Fruit fly (Drosophila melanogaster) whole organism, embryonic: ENCODE data around the gene Dpm1.

Source experiments
- Blimp-1 ChIP-seq: fragments of 200-800 bp; sonication (Bioruptor generic); optimal IDR thresholded peaks from 3 replicates; lab custom pipeline; 2018; ENCODE audit warnings: missing biosample characterization, missing genetic modification characterization, mild to moderate bottlenecking, moderate library complexity, missing genetic modification reagents
- CG10209 ChIP-seq: fragments of 200-800 bp; sonication (Bioruptor generic); optimal IDR thresholded peaks from 3 replicates; lab custom pipeline; 2017; ENCODE audit warnings: missing biosample characterization, mild to moderate bottlenecking, missing genetic modification characterization, missing genetic modification reagents
- CG10543 ChIP-seq: fragments of 200-800 bp; sonication (Bioruptor generic); optimal IDR thresholded peaks from 3 replicates; lab custom pipeline; 2017; ENCODE audit warnings: missing biosample characterization, mild to moderate bottlenecking, missing genetic modification characterization, moderate library complexity
- CG11456 ChIP-seq: fragments of 200-800 bp; sonication (Bioruptor generic); IDR thresholded peaks from 3 replicates; pipeline ENCODE4 v1.3.6; 2022; ENCODE audit warnings: missing biosample characterization, missing genetic modification characterization
- CG12155 ChIP-seq: fragments of 200-800 bp; sonication (Bioruptor generic); optimal IDR thresholded peaks from 3 replicates; lab custom pipeline; 2016; ENCODE audit warnings: missing biosample characterization, missing genetic modification characterization
- CG12391 ChIP-seq: fragments of 200-800 bp; sonication (Bioruptor generic); optimal IDR thresholded peaks from 3 replicates; lab custom pipeline; 2018; ENCODE audit warnings: missing biosample characterization, mild to moderate bottlenecking, missing genetic modification characterization, moderate library complexity
- CG14441 ChIP-seq: fragments of 200-800 bp; sonication (Bioruptor generic); IDR thresholded peaks from 2 replicates; pipeline ENCODE4 v1.3.6; 2022; ENCODE audit warnings: missing biosample characterization, missing genetic modification characterization
- CG33557 ChIP-seq: fragments of 200-800 bp; sonication (Bioruptor generic); optimal IDR thresholded peaks from 2 replicates; lab custom pipeline; 2019; ENCODE audit warnings: missing biosample characterization, mild to moderate bottlenecking, missing genetic modification characterization, moderate library complexity
- CG34224 ChIP-seq: fragments of 200-800 bp; sonication (Bioruptor generic); IDR thresholded peaks from 3 replicates; pipeline ENCODE4 v1.3.6; 2022; ENCODE audit warnings: missing biosample characterization, missing genetic modification characterization; ENCODE audit not compliant: partially characterized antibody
- CG5180 ChIP-seq: fragments of 200-800 bp; sonication (Bioruptor generic); optimal IDR thresholded peaks from 3 replicates; lab custom pipeline; 2017; ENCODE audit warnings: missing biosample characterization, missing genetic modification characterization, mild to moderate bottlenecking, moderate library complexity, missing genetic modification reagents
- CG6791 ChIP-seq: fragments of 200-800 bp; sonication (Bioruptor generic); IDR thresholded peaks from 3 replicates; pipeline ENCODE4 v1.3.6; 2022; ENCODE audit warnings: missing biosample characterization, missing genetic modification characterization; ENCODE audit not compliant: partially characterized antibody
- CG7357 ChIP-seq: fragments of 200-800 bp; sonication (Bioruptor generic); IDR thresholded peaks from 3 replicates; pipeline ENCODE4 v1.3.6; 2022; ENCODE audit warnings: missing biosample characterization, missing genetic modification characterization
- CG8388 ChIP-seq: fragments of 200-800 bp; sonication (Bioruptor generic); optimal IDR thresholded peaks from 2 replicates; lab custom pipeline; 2019; ENCODE audit warnings: missing biosample characterization, mild to moderate bottlenecking, missing genetic modification characterization, moderate library complexity
- CG9215 ChIP-seq: fragments of 200-800 bp; sonication (Bioruptor generic); IDR thresholded peaks from 2 replicates; pipeline ENCODE4 v1.3.6; 2022; ENCODE audit warnings: missing biosample characterization, missing genetic modification characterization
- Dfd ChIP-seq, 2 experiments: fragments of >200 bp; optimal IDR thresholded peaks; 2 replicates each; lab custom pipeline; 2017; ENCODE audit warnings: missing biosample characterization in 2 of 2, missing genetic modification characterization in 2 of 2
- Dref ChIP-seq: fragments of 200-800 bp; sonication (Bioruptor generic); IDR thresholded peaks from 2 replicates; pipeline ENCODE4 v1.3.6; 2022; ENCODE audit warnings: missing biosample characterization, missing genetic modification characterization
- Hmx ChIP-seq: fragments of 200-800 bp; sonication (Bioruptor generic); optimal IDR thresholded peaks from 2 replicates; lab custom pipeline; 2016; ENCODE audit warnings: missing biosample characterization, missing genetic modification characterization
- Max ChIP-seq: fragments of 200-800 bp; sonication (Bioruptor generic); optimal IDR thresholded peaks from 2 replicates; lab custom pipeline; 2016; ENCODE audit warnings: missing biosample characterization, mild to moderate bottlenecking, missing genetic modification characterization
- Med ChIP-seq: fragments of 200-800 bp; sonication (Bioruptor generic); peaks from one replicate; lab custom pipeline; 2016; ENCODE audit warnings: missing biosample characterization, missing genetic modification characterization, mild to moderate bottlenecking, inconsistent platforms, moderate library complexity
- NC2β ChIP-seq: fragments of 200-800 bp; sonication (Bioruptor generic); optimal IDR thresholded peaks from 2 replicates; lab custom pipeline; 2016; ENCODE audit warnings: missing biosample characterization, missing genetic modification characterization
- NFAT ChIP-seq: fragments of 200-800 bp; sonication (Bioruptor generic); IDR thresholded peaks from 2 replicates; pipeline ENCODE4 v1.3.6; 2022; ENCODE audit warnings: missing biosample characterization, missing genetic modification characterization
- Nf-YB ChIP-seq: fragments of 200-800 bp; sonication (Bioruptor generic); optimal IDR thresholded peaks from 3 replicates; lab custom pipeline; 2019; ENCODE audit warnings: missing biosample characterization, mild to moderate bottlenecking, missing genetic modification characterization, moderate library complexity
- Pdp1 ChIP-seq, 2 experiments: fragments of 200-800 bp; sonication (Bioruptor generic); optimal IDR thresholded peaks; 3 replicates each; lab custom pipeline; 2016; ENCODE audit warnings: missing biosample characterization in 2 of 2, missing genetic modification characterization in 2 of 2, mild to moderate bottlenecking in 1 of 2, moderate library complexity in 1 of 2
- Usf ChIP-seq: fragments of 200-800 bp; sonication (Bioruptor generic); optimal IDR thresholded peaks from 2 replicates; lab custom pipeline; 2017; ENCODE audit warnings: missing genotype, missing biosample characterization, missing genetic modification characterization
- ac ChIP-seq: fragments of 200-800 bp; sonication (Bioruptor generic); optimal IDR thresholded peaks from 3 replicates; lab custom pipeline; 2017; ENCODE audit warnings: missing biosample characterization, mild to moderate bottlenecking, missing genetic modification characterization
- bsh ChIP-seq, 2 experiments: fragments of 200-800 bp; sonication (Bioruptor generic); optimal IDR thresholded peaks; 2 replicates each; lab custom pipeline; 2017 to 2018; ENCODE audit warnings: mild to moderate bottlenecking in 2 of 2, missing biosample characterization in 2 of 2, missing genetic modification characterization in 2 of 2, moderate library complexity in 1 of 2
- cato ChIP-seq: fragments of 200-800 bp; sonication (Bioruptor generic); optimal IDR thresholded peaks from 2 replicates; lab custom pipeline; 2016; ENCODE audit warnings: missing biosample characterization, missing genetic modification characterization, borderline replicate concordance
- crp ChIP-seq, 2 experiments: fragments of 200-800 bp; sonication (Bioruptor generic); optimal IDR thresholded peaks; 2 replicates in 1 of 2; 3 replicates in 1 of 2; lab custom pipeline; 2017; ENCODE audit warnings: missing biosample characterization in 2 of 2, missing genetic modification characterization in 2 of 2, mild to moderate bottlenecking in 1 of 2, moderate library complexity in 1 of 2
- dimm ChIP-seq: fragments of 200-800 bp; sonication (Bioruptor generic); IDR thresholded peaks from 2 replicates; pipeline ENCODE4 v1.3.6; 2022; ENCODE audit warnings: missing biosample characterization, missing genetic modification characterization
- dmrt99B ChIP-seq: fragments of 200-800 bp; sonication (Bioruptor generic); optimal IDR thresholded peaks from 2 replicates; lab custom pipeline; 2018; ENCODE audit warnings: missing biosample characterization, mild to moderate bottlenecking, missing genetic modification characterization, moderate library complexity
- gfzf ChIP-seq: fragments of 200-800 bp; sonication (Bioruptor generic); optimal IDR thresholded peaks from 2 replicates; lab custom pipeline; 2016; ENCODE audit warnings: missing biosample characterization, mild to moderate bottlenecking, missing genetic modification characterization, moderate library complexity
- gt ChIP-seq: fragments of 200-800 bp; sonication (Bioruptor generic); IDR thresholded peaks from 2 replicates; pipeline ENCODE4 v1.3.6; 2022; ENCODE audit warnings: missing biosample characterization, missing genetic modification characterization
- jigr1 ChIP-seq: fragments of 200-800 bp; sonication (Bioruptor generic); IDR thresholded peaks from 3 replicates; pipeline ENCODE4 v1.3.6; 2022; ENCODE audit warnings: missing biosample characterization, missing genetic modification characterization
- jumu ChIP-seq: fragments of 200-800 bp; sonication (Bioruptor generic); optimal IDR thresholded peaks from 3 replicates; lab custom pipeline; 2016; ENCODE audit warnings: missing biosample characterization, missing genetic modification characterization
- nerfin-1 ChIP-seq: fragments of 200-800 bp; sonication (Bioruptor generic); optimal IDR thresholded peaks from 3 replicates; lab custom pipeline; 2019; ENCODE audit warnings: missing biosample characterization, mild to moderate bottlenecking, missing genetic modification characterization, moderate library complexity
- org-1 ChIP-seq: fragments of 200-800 bp; sonication (Bioruptor generic); optimal IDR thresholded peaks from 2 replicates; lab custom pipeline; 2017; ENCODE audit warnings: missing biosample characterization, missing genetic modification characterization
- pan ChIP-seq, 4 experiments: fragments of >200 bp in 3 of 4; fragments of 200-800 bp in 1 of 4; sonication (Bioruptor generic) in 1 of 4; optimal IDR thresholded peaks in 3 of 4; IDR thresholded peaks in 1 of 4; 2 replicates each; pipeline versions ENCODE4 v1.3.6 to Lab custom; 2017 to 2022; ENCODE audit warnings: missing biosample characterization in 2 of 4, missing genetic modification characterization in 2 of 4, mixed read lengths in 1 of 4
- row ChIP-seq: fragments of 200-800 bp; sonication (Bioruptor generic); IDR thresholded peaks from 3 replicates; pipeline ENCODE4 v1.3.6; 2022; ENCODE audit warnings: missing biosample characterization, missing genetic modification characterization
- sc ChIP-seq, 3 experiments: fragments of >200 bp in 2 of 3; fragments of 200-800 bp in 1 of 3; sonication (Bioruptor generic) in 1 of 3; optimal IDR thresholded peaks; 2 replicates in 2 of 3; 3 replicates in 1 of 3; lab custom pipeline; 2017; ENCODE audit warnings: mild to moderate bottlenecking in 1 of 3, missing biosample characterization in 1 of 3, missing genetic modification characterization in 1 of 3, missing genetic modification reagents in 1 of 3
- sd ChIP-seq: fragments of 200-800 bp; sonication (Bioruptor generic); optimal IDR thresholded peaks from 3 replicates; lab custom pipeline; 2018; ENCODE audit warnings: missing biosample characterization, mild to moderate bottlenecking, missing genetic modification characterization, moderate library complexity
- slou ChIP-seq: fragments of 200-800 bp; sonication (Bioruptor generic); optimal IDR thresholded peaks from 3 replicates; lab custom pipeline; 2016; ENCODE audit warnings: missing biosample characterization, missing genetic modification characterization
- sqz ChIP-seq: fragments of 200-800 bp; sonication (Bioruptor generic); optimal IDR thresholded peaks from 3 replicates; lab custom pipeline; 2018; ENCODE audit warnings: missing biosample characterization, mild to moderate bottlenecking, missing genetic modification characterization
- ssp ChIP-seq: fragments of 200-800 bp; sonication (Bioruptor generic); IDR thresholded peaks from 2 replicates; pipeline ENCODE4 v1.3.6; 2022; ENCODE audit warnings: missing biosample characterization, missing genetic modification characterization
- trh ChIP-seq: fragments of 200-800 bp; sonication (Bioruptor generic); optimal IDR thresholded peaks from 2 replicates; lab custom pipeline; 2016; ENCODE audit warnings: missing biosample characterization, missing genetic modification characterization
- yki ChIP-seq: fragments of >200 bp; optimal IDR thresholded peaks from 3 replicates; lab custom pipeline; 2018

The Dpm1 gene

DNA sequence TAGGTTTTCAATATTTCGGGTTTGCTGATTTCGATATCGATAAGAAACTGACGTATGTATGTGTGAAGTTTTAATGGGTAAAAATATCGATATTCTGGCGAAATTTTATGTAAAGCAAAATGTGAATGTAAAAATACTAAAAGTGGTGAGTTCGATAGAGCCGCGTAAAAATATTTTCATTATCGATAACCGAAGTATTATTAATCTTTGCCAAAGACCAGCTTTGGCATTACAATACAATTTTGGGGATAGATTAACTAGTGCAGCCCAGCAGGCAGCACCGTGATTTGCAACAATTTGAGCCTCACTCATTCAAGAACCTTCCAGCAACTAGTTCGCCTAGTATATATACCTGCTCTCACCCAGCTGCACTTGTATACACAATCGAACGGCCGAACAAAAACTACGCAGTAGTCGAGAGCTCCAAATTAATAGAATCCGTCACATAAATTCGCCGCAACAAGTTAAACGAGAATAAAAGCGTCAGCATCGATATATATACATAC is 16.2 kb upstream of the Dpm1 start (continued):
- TF ChIP-seq CG10209 (GFP tag; lab: Kevin White, UChicago) (no peak), nerfin-1 (tag; lab: Kevin White, UChicago) (peak; percentile 63), NC2β (GFP tag; lab: Kevin White, UChicago) (no peak), gfzf (GFP tag; lab: Kevin White, UChicago) (peak; percentile 45), sd (peak; percentile 50), Dref (peak; percentile 92), Dfd (GFP tag; optimal IDR thresholded peaks at IDR 0.05; lab: Kevin White, UChicago) (no peak), CG7357 (no peak), crp (GFP tag; optimal IDR thresholded peaks at IDR 0.05; lab: Kevin White, UChicago) (peak in 1 of 2 experiments; percentile 44), dimm (GFP tag; lab: Robert Waterston, UW) (no peak), Max (GFP tag; lab: Kevin White, UChicago) (no peak), CG34224 (GFP tag; lab: Robert Waterston, UW) (peak; percentile 96), Med (peak; percentile 59), jigr1 (GFP tag; lab: Robert Waterston, UW) (no peak)
- TF ChIP-seq, all 482 proteins: peak for 98

DNA sequence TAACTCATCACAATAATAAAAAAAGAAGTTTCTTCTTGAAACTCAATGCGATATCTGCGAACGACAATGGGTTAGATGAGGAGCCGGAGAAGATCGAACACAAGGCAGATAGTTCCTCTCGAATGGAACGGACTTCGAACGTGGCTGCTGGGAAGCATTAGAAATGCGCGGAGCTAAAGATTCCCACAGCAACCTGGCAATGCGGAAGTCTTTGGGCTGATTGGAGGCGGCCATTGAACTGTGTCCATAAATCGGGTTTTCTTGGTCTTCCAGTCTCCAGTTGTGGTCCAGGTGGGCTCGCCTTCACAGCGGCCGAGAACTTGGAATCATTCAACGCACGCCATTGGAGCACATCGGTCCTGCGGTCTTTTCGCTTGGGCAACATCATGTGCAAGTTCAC is 14.1 kb upstream of the Dpm1 start, which contains the start of gene CG13081:
Gene CG13081 (plus strand): TSS at position 301 of the 400 bp plus-strand sequence.
- TF ChIP-seq org-1 (GFP tag; lab: Kevin White, UChicago) (no peak), Usf (GFP tag; lab: Kevin White, UChicago) (no peak), cato (no peak), gt (GFP tag; lab: Robert Waterston, UW) (no peak), CG14441 (GFP tag; lab: Robert Waterston, UW) (no peak), yki (lab: Kevin White, UChicago) (no peak), ssp (no peak)

DNA sequence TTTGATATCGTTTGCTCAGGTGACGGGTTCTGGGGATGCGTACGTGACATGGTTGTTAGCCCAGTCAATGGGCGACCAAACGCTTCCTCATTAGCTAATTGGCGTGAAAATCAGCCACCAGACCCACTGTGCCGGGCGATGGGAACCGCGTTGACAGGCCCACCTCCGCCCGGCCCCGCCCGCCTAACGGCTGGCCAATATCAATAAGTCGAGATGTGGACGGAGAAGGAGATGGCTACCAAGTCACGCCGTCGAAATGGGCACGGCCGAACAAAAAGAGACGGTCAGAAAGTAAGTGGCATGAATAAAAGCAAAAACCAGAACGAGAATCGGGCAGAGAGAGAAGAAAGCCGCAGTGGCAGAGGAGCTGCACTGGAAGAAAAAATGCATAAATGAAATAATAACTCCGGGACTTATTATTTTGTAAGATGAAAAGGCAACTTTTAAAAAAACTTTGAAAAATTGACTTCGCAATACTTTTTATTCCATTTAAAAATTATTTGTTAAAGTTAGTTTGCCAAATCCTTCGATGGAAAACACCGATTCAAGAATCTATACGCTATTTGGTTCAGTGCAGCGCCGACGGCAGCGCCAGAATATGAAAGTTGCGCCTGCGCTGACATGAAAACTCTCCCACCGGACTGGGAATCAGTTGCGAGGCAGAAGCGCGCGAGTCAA is 11.8 kb upstream of the Dpm1 start, which contains the start of gene CG13082:
Gene CG13082 (plus strand): TSS at position 647 of the 678 bp plus-strand sequence.
- TF ChIP-seq pan (optimal IDR thresholded peaks at IDR 0.05; lab: Kevin White, UChicago) (no peak), pan (GFP tag; optimal IDR thresholded peaks at IDR 0.05 in 1 of 2, IDR thresholded peaks at IDR 0.05 in 1 of 2) (no peak), NFAT (no peak; the same call in 1 of the 2 replicates), CG6791 (GFP tag; lab: Robert Waterston, UW) (no peak), Pdp1 (GFP tag; optimal IDR thresholded peaks at IDR 0.05; lab: Kevin White, UChicago) (peak; percentile 13 to 23), Nf-YB (GFP tag; lab: Kevin White, UChicago) (peak; percentile 24), sqz (GFP tag; lab: Kevin White, UChicago) (peak; percentile 18), ac (GFP tag; lab: Kevin White, UChicago) (no peak), dmrt99B (tag; lab: Kevin White, UChicago) (peak; percentile 54), CG11456 (GFP tag; lab: Robert Waterston, UW) (no peak), CG9215 (GFP tag; lab: Robert Waterston, UW) (no peak), CG33557 (GFP tag; lab: Kevin White, UChicago) (peak; percentile 57), CG5180 (GFP tag; lab: Kevin White, UChicago) (no peak), bsh (GFP tag; optimal IDR thresholded peaks at IDR 0.05; lab: Kevin White, UChicago) (peak; percentile 77 to 90), CG8388 (GFP tag; lab: Kevin White, UChicago) (peak; percentile 69), sc (optimal IDR thresholded peaks at IDR 0.05; lab: Kevin White, UChicago) (no peak), sc (GFP tag; optimal IDR thresholded peaks at IDR 0.05; lab: Kevin White, UChicago) (peak; percentile 61), Hmx (GFP tag; lab: Kevin White, UChicago) (peak; percentile 36), Blimp-1 (GFP tag; lab: Kevin White, UChicago) (peak; percentile 87), slou (GFP tag; lab: Kevin White, UChicago) (no peak), jumu (peak; percentile 2), CG10543 (no peak), CG12155 (GFP tag; lab: Kevin White, UChicago) (peak; percentile 10), CG12391 (peak; percentile 55), row (peak; percentile 61), CG34224 (GFP tag; lab: Robert Waterston, UW) (no peak), trh (no peak)
